Fruit fly (Drosophila melanogaster) S2 (cell line): ENCODE data around the gene CG43779.

ENCODE experiments used
- CG8478 ChIP-seq: fragments of >200 bp; optimal IDR thresholded peaks from 2 replicates; lab custom pipeline; 2018
- CTCF ChIP-seq, 2 experiments: fragments of >200 bp; optimal IDR thresholded peaks; 2 replicates each; lab custom pipeline; 2018

DNA sequence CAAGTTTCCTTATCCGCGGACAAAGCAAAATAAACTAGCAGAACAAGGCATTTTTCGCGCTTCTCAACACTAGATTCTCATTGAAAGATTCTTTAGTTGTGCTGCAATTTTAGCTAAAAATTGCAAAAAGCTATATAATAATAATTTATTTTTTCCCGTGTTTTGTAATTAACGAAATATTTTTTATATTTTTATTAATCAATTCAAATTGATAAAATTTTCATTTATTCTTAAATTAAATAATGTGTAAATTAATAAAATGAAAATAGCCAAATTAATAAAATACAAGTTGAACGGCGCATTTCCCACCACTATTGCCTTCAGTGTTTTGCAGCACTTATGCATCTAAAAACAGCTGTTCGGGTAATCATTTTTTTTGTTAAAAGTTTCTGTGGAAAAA is 20.1 kb downstream of the CG43779 start, which contains the start of the genes Drep4 and Uvrag:
- no peak for TF ChIP-seq CG8478 (lab: Kevin White, UChicago)
- no peak for TF ChIP-seq CTCF (optimal IDR thresholded peaks at IDR 0.05; lab: Kevin White, UChicago)
